Fruit fly (Drosophila melanogaster): ENCODE measurements around the gene Pli.
"Not testable (repeated sequence)": the region's sequence is repeated elsewhere in the genome, so short reads cannot be mapped to it uniquely, and the experiment has no call there.

Gene Pli

DNA sequence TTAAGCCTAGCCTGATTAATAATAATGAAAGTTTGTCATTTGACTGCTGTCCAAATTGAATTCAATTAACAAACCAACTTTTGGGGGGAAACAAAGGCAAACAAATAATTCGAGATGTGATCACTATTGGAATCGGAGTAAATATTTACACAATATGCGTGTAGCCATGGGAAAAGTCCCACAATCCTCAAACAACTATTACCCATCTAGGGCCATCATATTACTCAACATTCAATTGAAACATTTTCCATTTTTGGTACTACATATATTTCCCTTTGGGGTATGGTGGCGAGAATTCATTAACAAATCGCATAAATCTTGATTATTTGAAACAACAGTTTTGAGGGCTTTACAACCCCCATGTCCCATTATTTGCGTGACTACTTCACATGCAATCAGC is 22.7 kb downstream of the Pli start:
- TF ChIP-seq ATbp (GFP tag; optimal IDR thresholded peaks at IDR 0.05) (peak; percentile 37), schlank (tag; optimal IDR thresholded peaks at IDR 0.05) (no peak), sug (tag; optimal IDR thresholded peaks at IDR 0.05) (no peak), tin (GFP tag; optimal IDR thresholded peaks at IDR 0.05) (no peak), CG16779 (GFP tag; IDR thresholded peaks at IDR 0.05) (no peak), Blimp-1 (GFP tag; optimal IDR thresholded peaks at IDR 0.05) (peak; percentile 14), CG4282 (GFP tag; optimal IDR thresholded peaks at IDR 0.05) (no peak), wek (GFP tag; optimal IDR thresholded peaks at IDR 0.05) (peak; percentile 15), CG33557 (GFP tag; optimal IDR thresholded peaks at IDR 0.05) (no peak), lilli (GFP tag; optimal IDR thresholded peaks at IDR 0.05) (no peak), gcm (GFP tag; optimal IDR thresholded peaks at IDR 0.05) (peak; percentile 52), CG6813 (GFP tag; optimal IDR thresholded peaks at IDR 0.05) (peak; percentile 3), sens (GFP tag) (peak; percentile 80), fd64A (GFP tag; optimal IDR thresholded peaks at IDR 0.05) (peak; percentile 48), bsh (GFP tag; optimal IDR thresholded peaks at IDR 0.05) (peak in 1 of 2 experiments; percentile 13), BtbVII (GFP tag; optimal IDR thresholded peaks at IDR 0.05) (no peak), Asciz (GFP tag; optimal IDR thresholded peaks at IDR 0.05) (peak; percentile 26)

DNA sequence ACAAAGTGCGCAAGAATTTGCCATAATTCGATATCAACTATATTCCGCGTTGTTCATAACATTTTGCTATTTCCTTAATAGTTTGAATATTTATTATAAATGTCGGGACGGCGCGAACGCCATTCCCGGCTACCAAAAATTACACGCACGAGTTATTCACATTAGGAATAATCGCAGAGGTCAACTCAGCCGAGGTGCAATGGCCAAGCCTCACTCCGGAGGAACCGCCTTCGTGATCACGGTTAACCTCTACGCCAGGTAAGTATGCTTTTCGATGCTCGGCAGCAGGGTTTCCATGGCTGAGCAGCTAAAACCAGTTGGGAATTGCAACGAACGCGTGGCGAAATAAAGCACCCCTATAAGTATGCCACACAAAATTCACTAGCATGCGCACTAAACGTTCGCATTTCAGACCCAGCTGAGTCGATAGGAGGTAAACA is 30.5 kb downstream of the Pli start:
- TF ChIP-seq CG17328 (GFP tag; IDR thresholded peaks at IDR 0.05) (peak; percentile 86), CG4282 (GFP tag; optimal IDR thresholded peaks at IDR 0.05) (peak; percentile 60), Jarid2 (GFP tag; optimal IDR thresholded peaks at IDR 0.05) (peak; percentile 85), E2f2 (GFP tag; IDR thresholded peaks at IDR 0.05) (peak; percentile 42; the same call in 1 of the 2 replicates), CG13624 (GFP tag; optimal IDR thresholded peaks at IDR 0.05) (peak; percentile 78), sd (tag; optimal IDR thresholded peaks at IDR 0.05) (peak; percentile 71), Sox102F (GFP tag; optimal IDR thresholded peaks at IDR 0.05) (peak; percentile 39), CG11456 (GFP tag; IDR thresholded peaks at IDR 0.05) (peak; percentile 84; the same call in 2 of the 3 replicates), vvl (GFP tag; IDR thresholded peaks at IDR 0.05) (peak; percentile 83), CG3065 (GFP tag; optimal IDR thresholded peaks at IDR 0.05) (peak; percentile 6), CG15514 (GFP tag; optimal IDR thresholded peaks at IDR 0.05) (peak; percentile 55), lilli (GFP tag; optimal IDR thresholded peaks at IDR 0.05) (peak; percentile 89), disco-r (GFP tag; optimal IDR thresholded peaks at IDR 0.05) (peak; percentile 25), tgo (GFP tag; IDR thresholded peaks at IDR 0.05) (peak; percentile 71; the same call in 2 of the 3 replicates), Side (GFP tag; optimal IDR thresholded peaks at IDR 0.05) (peak; percentile 70), HmgD (GFP tag; optimal IDR thresholded peaks at IDR 0.05) (peak; percentile 40), B-H1 (GFP tag; IDR thresholded peaks at IDR 0.05) (peak; percentile 42; the same call in 1 of the 3 replicates), bab2 (GFP tag; optimal IDR thresholded peaks at IDR 0.05) (peak; percentile 63), CG18262 (tag; optimal IDR thresholded peaks at IDR 0.05) (peak; percentile 60), hkb (GFP tag; IDR thresholded peaks at IDR 0.05) (peak; percentile 78), Stat92E (GFP tag; optimal IDR thresholded peaks at IDR 0.05) (peak in 1 of 3 experiments; percentile 69), Deaf1 (tag; optimal IDR thresholded peaks at IDR 0.05) (peak; percentile 51), chn (GFP tag; optimal IDR thresholded peaks at IDR 0.05) (peak; percentile 69), HLH54F (GFP tag; optimal IDR thresholded peaks at IDR 0.05) (peak; percentile 74), Hand (GFP tag; optimal IDR thresholded peaks at IDR 0.05) (peak; percentile 11), her (GFP tag; optimal IDR thresholded peaks at IDR 0.05) (peak; percentile 77), seq (GFP tag; IDR thresholded peaks at IDR 0.05) (peak; percentile 58; the same call in 1 of the 2 replicates), D (GFP tag; optimal IDR thresholded peaks at IDR 0.05) (peak; percentile 49), CG12236 (GFP tag; optimal IDR thresholded peaks at IDR 0.05) (peak; percentile 28), CG9876 (GFP tag; optimal IDR thresholded peaks at IDR 0.05) (peak; percentile 56), toy (GFP tag; IDR thresholded peaks at IDR 0.05) (0 out of 2 replicates have a peak, but pooled peaks have one; percentile 22), lola (GFP tag; optimal IDR thresholded peaks at IDR 0.05) (peak in 1 of 3 experiments; percentile 16)
- TF ChIP-seq hkb, D (optimal IDR thresholded peaks at IDR 0.05): not testable (repeated sequence)

Data from whole organism, embryonic.